Fruit fly (Drosophila melanogaster) whole organism, embryonic: ENCODE measurements around the gene CG31636.

Experiments used
- Awh ChIP-seq: fragments of 200-800 bp; sonication (Bioruptor generic); IDR thresholded peaks from 2 replicates; pipeline ENCODE4, ENCODE4 v1.3.6; 2022; ENCODE audit warnings: missing biosample characterization, missing genetic modification characterization
- Bgb ChIP-seq: fragments of 200-800 bp; sonication (Bioruptor generic); IDR thresholded peaks from 2 replicates; pipeline ENCODE4 v1.3.6; 2022; ENCODE audit warnings: missing biosample characterization, missing genetic modification characterization; ENCODE audit not compliant: partially characterized antibody
- CG10267 ChIP-seq: fragments of 200-800 bp; sonication (Bioruptor generic); optimal IDR thresholded peaks from 2 replicates; lab custom pipeline; 2018; ENCODE audit warnings: missing biosample characterization, mild to moderate bottlenecking, missing genetic modification characterization, moderate library complexity
- CG10565 ChIP-seq: fragments of 200-800 bp; sonication (Bioruptor generic); optimal IDR thresholded peaks from 3 replicates; lab custom pipeline; 2016; ENCODE audit warnings: missing biosample characterization, mild to moderate bottlenecking, missing genetic modification characterization
- CG12155 ChIP-seq: fragments of 200-800 bp; sonication (Bioruptor generic); optimal IDR thresholded peaks from 3 replicates; lab custom pipeline; 2016; ENCODE audit warnings: missing biosample characterization, missing genetic modification characterization
- CG15011 ChIP-seq: fragments of 200-800 bp; sonication (Bioruptor generic); optimal IDR thresholded peaks from 3 replicates; lab custom pipeline; 2018; ENCODE audit warnings: missing biosample characterization, mild to moderate bottlenecking, missing genetic modification characterization
- CG15269 ChIP-seq: fragments of 200-800 bp; sonication (Bioruptor generic); optimal IDR thresholded peaks from 2 replicates; lab custom pipeline; 2018; ENCODE audit warnings: missing biosample characterization, mild to moderate bottlenecking, missing genetic modification characterization, moderate library complexity
- CG1529 ChIP-seq: fragments of 200-800 bp; sonication (Bioruptor generic); optimal IDR thresholded peaks from 3 replicates; lab custom pipeline; 2018; ENCODE audit warnings: missing biosample characterization, missing genetic modification characterization
- CG15514 ChIP-seq: fragments of 200-800 bp; sonication (Bioruptor generic); optimal IDR thresholded peaks from 3 replicates; lab custom pipeline; 2017; ENCODE audit warnings: missing biosample characterization, missing genetic modification characterization, mild to moderate bottlenecking, moderate library complexity, missing genetic modification reagents
- CG15696 ChIP-seq: fragments of 200-800 bp; sonication (Bioruptor generic); optimal IDR thresholded peaks from 2 replicates; lab custom pipeline; 2019; ENCODE audit warnings: missing biosample characterization, mild to moderate bottlenecking, missing genetic modification characterization, moderate library complexity
- CG30020 ChIP-seq: fragments of 200-800 bp; optimal IDR thresholded peaks from 2 replicates; lab custom pipeline; 2019; ENCODE audit warnings: missing biosample characterization, mild to moderate bottlenecking, missing genetic modification characterization, moderate library complexity
- CG3407 ChIP-seq: fragments of 200-800 bp; sonication (Bioruptor generic); optimal IDR thresholded peaks from 2 replicates; lab custom pipeline; 2018; ENCODE audit warnings: missing biosample characterization, mild to moderate bottlenecking, missing genetic modification characterization
- CG4854 ChIP-seq: fragments of 200-800 bp; sonication (Bioruptor generic); optimal IDR thresholded peaks from 2 replicates; lab custom pipeline; 2016; ENCODE audit warnings: missing biosample characterization, missing genetic modification characterization, inconsistent platforms
- CG6791 ChIP-seq: fragments of 200-800 bp; sonication (Bioruptor generic); IDR thresholded peaks from 3 replicates; pipeline ENCODE4 v1.3.6; 2022; ENCODE audit warnings: missing biosample characterization, missing genetic modification characterization; ENCODE audit not compliant: partially characterized antibody
- CG6854 ChIP-seq: fragments of 200-800 bp; sonication (Bioruptor generic); optimal IDR thresholded peaks from 3 replicates; lab custom pipeline; 2017; ENCODE audit warnings: missing biosample characterization, mild to moderate bottlenecking, missing genetic modification characterization
- CG7839 ChIP-seq: fragments of 200-800 bp; sonication (Bioruptor generic); optimal IDR thresholded peaks from 3 replicates; lab custom pipeline; 2018; ENCODE audit warnings: missing biosample characterization, mild to moderate bottlenecking, missing genetic modification characterization, moderate library complexity
- CG9876 ChIP-seq: fragments of 200-800 bp; sonication (Bioruptor generic); optimal IDR thresholded peaks from 2 replicates; lab custom pipeline; 2016; ENCODE audit warnings: missing biosample characterization, missing genetic modification characterization
- HLH54F ChIP-seq: fragments of 200-800 bp; sonication (Bioruptor generic); optimal IDR thresholded peaks from 3 replicates; lab custom pipeline; 2016; ENCODE audit warnings: missing biosample characterization, missing genetic modification characterization
- Hey ChIP-seq: fragments of 200-800 bp; sonication (Bioruptor generic); optimal IDR thresholded peaks from 3 replicates; lab custom pipeline; 2018; ENCODE audit warnings: missing biosample characterization, mild to moderate bottlenecking, missing genetic modification characterization
- HmgD ChIP-seq: fragments of 200-800 bp; sonication (Bioruptor generic); optimal IDR thresholded peaks from 3 replicates; lab custom pipeline; 2016; ENCODE audit warnings: missing biosample characterization, missing genetic modification characterization
- Lhr ChIP-seq: fragments of 200-800 bp; sonication (Bioruptor generic); optimal IDR thresholded peaks from 3 replicates; lab custom pipeline; 2017; ENCODE audit warnings: mild to moderate bottlenecking, missing biosample characterization, missing genetic modification reagents, missing genetic modification characterization
- Mrtf ChIP-seq: fragments of 200-800 bp; sonication (Bioruptor generic); IDR thresholded peaks from 3 replicates; pipeline ENCODE4 v1.3.6; 2022; ENCODE audit warnings: missing biosample characterization, missing genetic modification characterization
- Rfx ChIP-seq: fragments of 200-800 bp; sonication (Bioruptor generic); IDR thresholded peaks from 2 replicates; pipeline ENCODE4 v1.3.6; 2022; ENCODE audit warnings: missing biosample characterization, missing genetic modification characterization
- ap ChIP-seq: fragments of 200-800 bp; sonication (Bioruptor generic); IDR thresholded peaks from 2 replicates; pipeline ENCODE4 v1.3.6; 2022; ENCODE audit warnings: missing biosample characterization, missing genetic modification characterization
- ase ChIP-seq: fragments of 200-800 bp; sonication (Bioruptor generic); IDR thresholded peaks from 3 replicates; pipeline ENCODE4 v1.3.6; 2022; ENCODE audit warnings: missing biosample characterization, missing genetic modification characterization
- az2 ChIP-seq: fragments of 200-800 bp; sonication (Bioruptor generic); optimal IDR thresholded peaks from 3 replicates; lab custom pipeline; 2016; ENCODE audit warnings: missing biosample characterization, missing genetic modification characterization
- chn ChIP-seq: fragments of 200-800 bp; sonication (Bioruptor generic); optimal IDR thresholded peaks from 2 replicates; lab custom pipeline; 2016; ENCODE audit warnings: missing biosample characterization, missing genetic modification characterization
- dmrt11E ChIP-seq: fragments of 200-800 bp; sonication (Bioruptor generic); optimal IDR thresholded peaks from 3 replicates; lab custom pipeline; 2018; ENCODE audit warnings: missing biosample characterization, mild to moderate bottlenecking, missing genetic modification characterization, moderate library complexity
- dpn ChIP-seq, 2 experiments: fragments of 200-800 bp; sonication (Bioruptor generic); optimal IDR thresholded peaks; 3 replicates each; lab custom pipeline; 2016; ENCODE audit warnings: missing biosample characterization in 2 of 2, missing genetic modification characterization in 2 of 2
- ewg ChIP-seq: fragments of 200-800 bp; sonication (Bioruptor generic); optimal IDR thresholded peaks from 3 replicates; lab custom pipeline; 2017; ENCODE audit warnings: mild to moderate bottlenecking, missing biosample characterization, missing genetic modification reagents, missing genetic modification characterization
- exex ChIP-seq: fragments of 200-800 bp; sonication (Bioruptor generic); optimal IDR thresholded peaks from 4 replicates; lab custom pipeline; 2018; ENCODE audit warnings: missing biosample characterization, mild to moderate bottlenecking, missing genetic modification characterization, moderate library complexity
- kah ChIP-seq: fragments of 200-800 bp; sonication (Bioruptor generic); optimal IDR thresholded peaks from 2 replicates; lab custom pipeline; 2018; ENCODE audit warnings: missing biosample characterization, mild to moderate bottlenecking, missing genetic modification characterization
- klu ChIP-seq: fragments of 200-800 bp; sonication (Bioruptor generic); IDR thresholded peaks from 2 replicates; pipeline ENCODE4 v1.3.6; 2022; ENCODE audit warnings: missing biosample characterization, missing genetic modification characterization
- luna ChIP-seq: fragments of 200-800 bp; sonication (Bioruptor generic); optimal IDR thresholded peaks from 2 replicates; lab custom pipeline; 2016; ENCODE audit warnings: missing biosample characterization, missing genetic modification characterization
- nerfin-2 ChIP-seq: fragments of 200-800 bp; sonication (Bioruptor generic); IDR thresholded peaks from 2 replicates; pipeline ENCODE4 v1.3.6; 2022; ENCODE audit warnings: missing biosample characterization, missing genetic modification characterization; ENCODE audit not compliant: partially characterized antibody
- nom ChIP-seq: fragments of 200-800 bp; sonication (Bioruptor generic); optimal IDR thresholded peaks from 2 replicates; lab custom pipeline; 2017; ENCODE audit warnings: missing biosample characterization, missing genetic modification characterization, mild to moderate bottlenecking, moderate library complexity, missing genetic modification reagents
- odd ChIP-seq: fragments of 200-800 bp; sonication (Bioruptor generic); optimal IDR thresholded peaks from 2 replicates; lab custom pipeline; 2017; ENCODE audit warnings: missing biosample characterization, mild to moderate bottlenecking, missing genetic modification characterization
- peb ChIP-seq: fragments of 200-800 bp; sonication (Bioruptor generic); IDR thresholded peaks from 2 replicates; pipeline ENCODE4 v1.3.6; 2022; ENCODE audit warnings: missing biosample characterization, missing genetic modification characterization
- pfk ChIP-seq: fragments of 200-800 bp; sonication (Bioruptor generic); optimal IDR thresholded peaks from 2 replicates; lab custom pipeline; 2018; ENCODE audit warnings: missing biosample characterization, mild to moderate bottlenecking, missing genetic modification characterization, moderate library complexity
- prd ChIP-seq, 3 experiments: fragments of >200 bp in 2 of 3; fragments of 200-800 bp in 1 of 3; sonication (Bioruptor generic) in 1 of 3; optimal IDR thresholded peaks in 2 of 3; IDR thresholded peaks in 1 of 3; 2 replicates in 2 of 3; 3 replicates in 1 of 3; pipeline versions ENCODE4 v1.3.6 to Lab custom; 2017 to 2022; ENCODE audit warnings: missing biosample characterization in 1 of 3, missing genetic modification characterization in 1 of 3
- pros ChIP-seq: fragments of 200-800 bp; sonication (Bioruptor generic); optimal IDR thresholded peaks from 3 replicates; lab custom pipeline; 2019; ENCODE audit warnings: missing biosample characterization, mild to moderate bottlenecking, missing genetic modification characterization, moderate library complexity
- pzg ChIP-seq: fragments of 200-800 bp; sonication (Bioruptor generic); optimal IDR thresholded peaks from 3 replicates; lab custom pipeline; 2018; ENCODE audit warnings: missing biosample characterization, mild to moderate bottlenecking, missing genetic modification characterization, moderate library complexity
- ranshi ChIP-seq: fragments of 200-800 bp; sonication (Bioruptor generic); IDR thresholded peaks from 2 replicates; pipeline ENCODE4 v1.3.6; 2022; ENCODE audit warnings: missing biosample characterization, missing genetic modification characterization
- scrt ChIP-seq: fragments of 200-800 bp; sonication (Bioruptor generic); optimal IDR thresholded peaks from 2 replicates; lab custom pipeline; 2018; ENCODE audit warnings: missing biosample characterization, mild to moderate bottlenecking, missing genetic modification characterization, moderate library complexity
- so ChIP-seq: fragments of 200-800 bp; sonication (Bioruptor generic); IDR thresholded peaks from 3 replicates; pipeline ENCODE4 v1.3.6; 2022; ENCODE audit warnings: missing biosample characterization, missing genetic modification characterization
- usp ChIP-seq: fragments of >200 bp; optimal IDR thresholded peaks from 2 replicates; lab custom pipeline; 2017; ENCODE audit warnings: missing biosample characterization, missing genetic modification characterization
- zf30C ChIP-seq: fragments of 200-800 bp; sonication (Bioruptor generic); optimal IDR thresholded peaks from 3 replicates; lab custom pipeline; 2018; ENCODE audit warnings: missing biosample characterization, mild to moderate bottlenecking, missing genetic modification characterization

The CG31636 gene

dm6 chr2L:6673211-6674012 is 15.5 kb upstream of the CG31636 start, which contains the start of gene Spn27A (continued):
- peak; percentile 25; the same call in 1 of the 2 replicates for TF ChIP-seq Rfx (GFP tag; lab: Robert Waterston, UW)
- TF ChIP-seq CG1529 (GFP tag; lab: Kevin White, UChicago) = peak; percentile 53
- TF ChIP-seq Awh = peak; percentile 41; the same call in 1 of the 2 replicates
- TF ChIP-seq nerfin-2 = no peak
- peak; percentile 48 for TF ChIP-seq CG15011 (GFP tag; lab: Kevin White, UChicago)
- TF ChIP-seq scrt = peak; percentile 38
- TF ChIP-seq Hey (tag; lab: Kevin White, UChicago) = no peak
- TF ChIP-seq HLH54F (GFP tag; lab: Kevin White, UChicago) = peak; percentile 70
- no peak for TF ChIP-seq klu
- no peak for TF ChIP-seq CG10565 (GFP tag; lab: Kevin White, UChicago)
- no peak for TF ChIP-seq CG6791
- peak; percentile 8 for TF ChIP-seq kah (GFP tag; lab: Kevin White, UChicago)
- TF ChIP-seq ewg (GFP tag; lab: Kevin White, UChicago) = peak; percentile 33
- peak; percentile 30; the same call in 1 of the 2 replicates for TF ChIP-seq Bgb
- peak; percentile 35 for TF ChIP-seq CG4854 (GFP tag; lab: Kevin White, UChicago)
- TF ChIP-seq ap (GFP tag; lab: Robert Waterston, UW) = peak; percentile 50; the same call in 1 of the 2 replicates
- peak; percentile 43 for TF ChIP-seq dmrt11E
- no peak for TF ChIP-seq CG3407
- peak; percentile 40 for TF ChIP-seq CG12155
- peak; percentile 75 for TF ChIP-seq pzg (GFP tag; lab: Kevin White, UChicago)
- TF ChIP-seq so (GFP tag; lab: Robert Waterston, UW) = 0 out of 3 replicates have a peak, but pooled peaks have one; percentile 31
- TF ChIP-seq CG10267 (tag; lab: Kevin White, UChicago) = peak; percentile 95
- TF ChIP-seq ranshi (GFP tag; lab: Robert Waterston, UW) = no peak
- TF ChIP-seq dpn (GFP tag; optimal IDR thresholded peaks at IDR 0.05; lab: Kevin White, UChicago) = peak; percentile 17 to 59
- peak; percentile 28 for TF ChIP-seq odd
- peak; percentile 54 for TF ChIP-seq Lhr (GFP tag; lab: Kevin White, UChicago)
- no peak for TF ChIP-seq CG7839
- TF ChIP-seq usp (GFP tag; lab: Kevin White, UChicago) = no peak
- peak; percentile 86 for TF ChIP-seq nom (GFP tag; lab: Kevin White, UChicago)
- peak; percentile 70 for TF ChIP-seq az2 (GFP tag; lab: Kevin White, UChicago)
- TF ChIP-seq chn (GFP tag; lab: Kevin White, UChicago) = peak; percentile 28
- peak; percentile 36 for TF ChIP-seq HmgD (GFP tag; lab: Kevin White, UChicago)
- no peak for TF ChIP-seq pfk (GFP tag; lab: Kevin White, UChicago)
- TF ChIP-seq zf30C (GFP tag; lab: Kevin White, UChicago) = peak; percentile 6
- TF ChIP-seq peb (GFP tag; lab: Robert Waterston, UW) = no peak
- TF ChIP-seq exex = peak; percentile 29
- peak; percentile 24; the same call in 1 of the 3 replicates for TF ChIP-seq Mrtf
- TF ChIP-seq ase (GFP tag; lab: Robert Waterston, UW) = no peak
- peak; percentile 29 for TF ChIP-seq luna (GFP tag; lab: Kevin White, UChicago)
- no peak for TF ChIP-seq pros
- TF ChIP-seq CG15269 (tag; lab: Kevin White, UChicago) = peak; percentile 79
- TF ChIP-seq CG15696 (tag; lab: Kevin White, UChicago) = no peak
- TF ChIP-seq CG6854 = no peak
- no peak for TF ChIP-seq CG9876
- peak; percentile 38 for TF ChIP-seq CG30020 (tag; lab: Kevin White, UChicago)
- no peak for TF ChIP-seq prd (optimal IDR thresholded peaks at IDR 0.05; lab: Kevin White, UChicago)
- TF ChIP-seq prd (GFP tag; IDR thresholded peaks at IDR 0.05; lab: Robert Waterston, UW) = peak; percentile 54; the same call in 2 of the 3 replicates
- TF ChIP-seq CG15514 (GFP tag; lab: Kevin White, UChicago) = peak; percentile 56
